Worm (Caenorhabditis elegans): ENCODE data around the gene srsx-16.

DNA sequence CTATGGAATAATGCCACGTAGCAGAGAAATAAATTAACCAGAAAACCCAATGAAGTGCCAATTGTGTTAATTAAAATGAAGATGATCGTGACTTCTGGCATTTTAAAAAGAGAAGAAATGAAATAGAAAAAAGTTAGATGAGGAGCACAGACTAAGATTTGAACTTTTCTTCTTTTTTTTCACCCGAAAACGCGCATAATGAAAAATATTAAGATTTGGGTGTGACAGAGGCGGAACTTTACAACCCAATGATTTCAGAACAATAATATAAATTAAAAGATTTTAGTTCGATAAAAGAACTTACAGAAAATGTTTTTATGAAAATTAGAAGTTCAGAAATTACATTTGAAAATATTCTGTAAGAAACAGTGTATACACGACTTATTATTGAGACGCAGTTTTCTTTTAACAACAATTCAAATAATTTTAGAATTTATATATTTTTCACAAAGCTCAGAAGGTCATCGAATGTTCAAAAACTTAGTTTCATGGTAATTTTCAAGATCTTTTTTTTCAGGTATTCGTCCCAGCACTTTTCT is 26.0 kb upstream of the srsx-16 start, which contains the start of the genes srd-8 and B0547.2:
- TF ChIP-seq egl-27 (tag; optimal IDR thresholded peaks at IDR 0.05) (no peak), nhr-6 (tag; optimal IDR thresholded peaks at IDR 0.05) (no peak), ces-1 (GFP tag; optimal IDR thresholded peaks at IDR 0.05) (no peak), ctbp-1 (GFP tag; IDR thresholded peaks at IDR 0.05) (no peak), nhr-25 (tag; optimal IDR thresholded peaks at IDR 0.05; ENCODE audit: borderline replicate concordance, insufficient read depth) (no peak), skn-1 (tag; optimal IDR thresholded peaks at IDR 0.05) (no peak), aly-2 (tag; optimal IDR thresholded peaks at IDR 0.05) (no peak), nhr-11 (tag; optimal IDR thresholded peaks at IDR 0.05) (no peak), T20F7.1 (GFP tag; optimal IDR thresholded peaks at IDR 0.05) (no peak), mep-1 (tag; optimal IDR thresholded peaks at IDR 0.05) (no peak), unc-39 (tag; optimal IDR thresholded peaks at IDR 0.05) (no peak), dve-1 (tag; optimal IDR thresholded peaks at IDR 0.05; ENCODE audit: insufficient read depth) (no peak), pha-4 (GFP tag; IDR thresholded peaks at IDR 0.05) (no peak), pha-4 (tag; optimal IDR thresholded peaks at IDR 0.05) (no peak)

Measured in whole organism, L4 larva.